ENCODE assay signal across 3 fruit fly cellular contexts in the genomic region with DNA sequence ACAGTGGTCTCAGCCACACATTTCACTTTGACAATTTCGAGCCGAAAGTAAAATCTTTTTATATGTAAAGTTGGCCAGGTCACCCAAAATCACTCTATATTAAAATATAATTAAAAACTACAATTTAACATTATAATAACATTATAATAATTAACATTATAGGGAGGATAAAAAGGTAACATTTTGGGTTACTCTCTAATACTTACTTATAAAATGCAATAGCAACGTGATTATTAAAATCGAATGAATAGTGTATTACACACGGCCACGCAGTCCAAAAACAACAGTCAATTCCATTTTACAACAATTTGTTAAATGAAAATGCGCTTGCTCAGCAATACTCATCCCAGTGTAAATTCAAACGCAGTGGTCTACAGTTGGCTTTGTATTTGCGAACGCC.
A peak's percentile ranks its signal among the peaks of the same experiment; 100 is the strongest.
TF ChIP-seq lines count a peak whose summit lies in the region.

No protein-coding gene starts in this region.

- TF ChIP-seq CTCF in whole organism, embryonic (GFP tag; optimal IDR thresholded peaks at IDR 0.05; lab: Kevin White, UChicago), result no peak

TF ChIP-seq in whole organism, embryonic, 481 proteins besides CTCF, POLR2A, EP300 and RAD21 (continues in another document):
- TF ChIP-seq chif (GFP tag; optimal IDR thresholded peaks at IDR 0.05; lab: Kevin White, UChicago), result no peak
- TF ChIP-seq CG2678 (tag; optimal IDR thresholded peaks at IDR 0.05; lab: Kevin White, UChicago), result peak; percentile 13
- peak; percentile 26 for TF ChIP-seq phol (tag; optimal IDR thresholded peaks at IDR 0.05; lab: Kevin White, UChicago)
- no peak for TF ChIP-seq CG30431 (GFP tag; optimal IDR thresholded peaks at IDR 0.05; lab: Kevin White, UChicago)
- TF ChIP-seq nmo (GFP tag; optimal IDR thresholded peaks at IDR 0.05; lab: Kevin White, UChicago), result peak; percentile 6
- TF ChIP-seq CG7839 (tag; optimal IDR thresholded peaks at IDR 0.05; lab: Kevin White, UChicago), result peak; percentile 16
- no peak for TF ChIP-seq CG17359 (tag; optimal IDR thresholded peaks at IDR 0.05; lab: Kevin White, UChicago)
- no peak for TF ChIP-seq CG7271 (tag; optimal IDR thresholded peaks at IDR 0.05; lab: Kevin White, UChicago)
- no peak for TF ChIP-seq CG11085 (GFP tag; IDR thresholded peaks at IDR 0.05; lab: Robert Waterston, UW)
- no peak for TF ChIP-seq jing (GFP tag; optimal IDR thresholded peaks at IDR 0.05; lab: Kevin White, UChicago)
- TF ChIP-seq gro (GFP tag; optimal IDR thresholded peaks at IDR 0.05; lab: Kevin White, UChicago), result no peak
- TF ChIP-seq Sox102F (GFP tag; optimal IDR thresholded peaks at IDR 0.05; lab: Kevin White, UChicago), result peak; percentile 1
- peak; percentile 31 for TF ChIP-seq CG18262 (tag; optimal IDR thresholded peaks at IDR 0.05; lab: Kevin White, UChicago)
- TF ChIP-seq danr (GFP tag; IDR thresholded peaks at IDR 0.05; lab: Robert Waterston, UW), result no peak
- TF ChIP-seq maf-S (GFP tag; optimal IDR thresholded peaks at IDR 0.05; lab: Kevin White, UChicago), result no peak
- TF ChIP-seq H2.0 (GFP tag; IDR thresholded peaks at IDR 0.05; lab: Robert Waterston, UW), result no peak
- no peak for TF ChIP-seq cg (GFP tag; optimal IDR thresholded peaks at IDR 0.05; lab: Kevin White, UChicago)
- TF ChIP-seq CG4854 (GFP tag; optimal IDR thresholded peaks at IDR 0.05; lab: Kevin White, UChicago), result no peak
- no peak for TF ChIP-seq Ets65A (GFP tag; lab: Kevin White, UChicago)
- TF ChIP-seq CG31388 (GFP tag; optimal IDR thresholded peaks at IDR 0.05; lab: Kevin White, UChicago), result no peak
- TF ChIP-seq pum (GFP tag; optimal IDR thresholded peaks at IDR 0.05; lab: Kevin White, UChicago), result no peak
- TF ChIP-seq Sox100B (GFP tag; optimal IDR thresholded peaks at IDR 0.05; lab: Kevin White, UChicago), result peak; percentile 16
- TF ChIP-seq sob (GFP tag; IDR thresholded peaks at IDR 0.05; lab: Robert Waterston, UW), result no peak
- peak; percentile 33 for TF ChIP-seq gem (tag; optimal IDR thresholded peaks at IDR 0.05; lab: Kevin White, UChicago)
- 0 out of 3 replicates have a peak, but pooled peaks have one; percentile 31 for TF ChIP-seq CG17361 (GFP tag; IDR thresholded peaks at IDR 0.05; lab: Robert Waterston, UW)
- no peak for TF ChIP-seq D (optimal IDR thresholded peaks at IDR 0.05; lab: Kevin White, UChicago)
- peak; percentile 3 for TF ChIP-seq D (GFP tag; optimal IDR thresholded peaks at IDR 0.05; lab: Kevin White, UChicago)
- peak; percentile 49 for TF ChIP-seq sens (GFP tag; lab: Kevin White, UChicago)
- TF ChIP-seq hbn (GFP tag; IDR thresholded peaks at IDR 0.05; lab: Robert Waterston, UW; ENCODE audit: partially characterized antibody), result no peak
- TF ChIP-seq row (GFP tag; IDR thresholded peaks at IDR 0.05; lab: Robert Waterston, UW), result 0 out of 3 replicates have a peak, but pooled peaks have one; percentile 6

TF ChIP-seq in whole organism, prepupa, 60 proteins besides CTCF, POLR2A, EP300 and RAD21:
- TF ChIP-seq acj6 (GFP tag; optimal IDR thresholded peaks at IDR 0.05; lab: Kevin White, UChicago) (peak; percentile 18), Eip78C (GFP tag; lab: Kevin White, UChicago) (peak; percentile 68), salr (GFP tag; optimal IDR thresholded peaks at IDR 0.05; lab: Kevin White, UChicago) (peak in 1 of 2 experiments; percentile 21), CG8632 (GFP tag; optimal IDR thresholded peaks at IDR 0.05; lab: Kevin White, UChicago) (peak; percentile 5), Hr38 (GFP tag; optimal IDR thresholded peaks at IDR 0.05; lab: Kevin White, UChicago) (no peak), CG6276 (GFP tag; optimal IDR thresholded peaks at IDR 0.05; lab: Kevin White, UChicago) (peak; percentile 33), vri (GFP tag; optimal IDR thresholded peaks at IDR 0.05; lab: Kevin White, UChicago) (no peak), CG15336 (GFP tag; IDR thresholded peaks at IDR 0.05; lab: Robert Waterston, UW) (0 out of 2 replicates have a peak, but pooled peaks have one; percentile 25), CG3919 (GFP tag; optimal IDR thresholded peaks at IDR 0.05; lab: Kevin White, UChicago) (peak; percentile 5), Blimp-1 (GFP tag; optimal IDR thresholded peaks at IDR 0.05; lab: Kevin White, UChicago) (no peak), CG4318 (GFP tag; optimal IDR thresholded peaks at IDR 0.05; lab: Kevin White, UChicago) (peak; percentile 66), achi (GFP tag; optimal IDR thresholded peaks at IDR 0.05; lab: Kevin White, UChicago) (peak; percentile 40), OdsH (GFP tag; optimal IDR thresholded peaks at IDR 0.05; lab: Kevin White, UChicago) (peak; percentile 10), Hr4 (GFP tag; optimal IDR thresholded peaks at IDR 0.05; lab: Kevin White, UChicago) (peak; percentile 26), CG32006 (GFP tag; optimal IDR thresholded peaks at IDR 0.05; lab: Kevin White, UChicago) (peak; percentile 77), CG8119 (GFP tag; IDR thresholded peaks at IDR 0.05; lab: Robert Waterston, UW) (peak; percentile 44; the same call in 1 of the 3 replicates)
TF ChIP-seq in whole organism, prepupa: peak in this region for 13.

TF ChIP-seq in whole organism, pupa, 21 proteins besides CTCF, POLR2A, EP300 and RAD21:
- TF ChIP-seq Snoo (tag; optimal IDR thresholded peaks at IDR 0.05; lab: Kevin White, UChicago) (peak; percentile 19), CG8301 (tag; optimal IDR thresholded peaks at IDR 0.05; lab: Kevin White, UChicago) (peak; percentile 5), CG17806 (tag; optimal IDR thresholded peaks at IDR 0.05; lab: Kevin White, UChicago) (no peak), CG14655 (GFP tag; optimal IDR thresholded peaks at IDR 0.05; lab: Kevin White, UChicago) (peak; percentile 44)

Comparison
In these comparisons a context has a peak if more than half of its experiments do, and no peak if none do; other contexts are left out.
1. Of the 7 proteins assayed by ChIP-seq in both whole organism, embryonic and whole organism, prepupa: peak only in whole organism, embryonic: Sox102F; only in whole organism, prepupa: none; in both: none; in neither: 6.